Fruit fly (Drosophila melanogaster) whole organism, adult: ENCODE measurements around the gene CG34451.

Experiments used
- CG11617 ChIP-seq: fragments of 200-800 bp; sonication (Bioruptor generic); optimal IDR thresholded peaks from 2 replicates; lab custom pipeline; 2017; ENCODE audit warnings: mild to moderate bottlenecking, missing biosample characterization, missing genetic modification reagents, missing genetic modification characterization
- CG12768 ChIP-seq: fragments of 200-800 bp; sonication (Bioruptor generic); optimal IDR thresholded peaks from 2 replicates; lab custom pipeline; 2017; ENCODE audit warnings: missing biosample characterization, missing genetic modification characterization, mild to moderate bottlenecking, moderate library complexity, missing genetic modification reagents
- CG14711 ChIP-seq: fragments of 200-800 bp; sonication (Bioruptor generic); optimal IDR thresholded peaks from 2 replicates; lab custom pipeline; 2018; ENCODE audit warnings: missing biosample characterization, mild to moderate bottlenecking, missing genetic modification characterization, moderate library complexity
- CG1620 ChIP-seq: fragments of 200-800 bp; sonication (Bioruptor generic); optimal IDR thresholded peaks from 2 replicates; lab custom pipeline; 2016; ENCODE audit warnings: missing biosample characterization, missing genetic modification characterization
- CG33017 ChIP-seq: fragments of 200-800 bp; sonication (Bioruptor generic); optimal IDR thresholded peaks from 2 replicates; lab custom pipeline; 2018; ENCODE audit warnings: missing biosample characterization, mild to moderate bottlenecking, missing genetic modification characterization, moderate library complexity
- CG5204 ChIP-seq: fragments of 200-800 bp; sonication (Bioruptor generic); optimal IDR thresholded peaks from 2 replicates; lab custom pipeline; 2016; ENCODE audit warnings: missing biosample characterization, missing genetic modification characterization
- CG7045 ChIP-seq: fragments of 200-800 bp; sonication (Bioruptor generic); optimal IDR thresholded peaks from 2 replicates; lab custom pipeline; 2017; ENCODE audit warnings: missing biosample characterization, mild to moderate bottlenecking, missing genetic modification characterization
- CG7101 ChIP-seq: fragments of 200-800 bp; sonication (Bioruptor generic); optimal IDR thresholded peaks from 2 replicates; lab custom pipeline; 2018; ENCODE audit warnings: missing biosample characterization, mild to moderate bottlenecking, missing genetic modification characterization, moderate library complexity
- Clk ChIP-seq: fragments of 200-800 bp; sonication (Bioruptor generic); optimal IDR thresholded peaks from 2 replicates; lab custom pipeline; 2017; ENCODE audit warnings: missing biosample characterization, missing genetic modification characterization
- Crg-1 ChIP-seq: fragments of 200-800 bp; sonication (Bioruptor generic); optimal IDR thresholded peaks from 2 replicates; lab custom pipeline; 2016; ENCODE audit warnings: missing biosample characterization, missing genetic modification characterization
- Hr96 ChIP-seq: fragments of 200-800 bp; sonication (Bioruptor generic); optimal IDR thresholded peaks from 2 replicates; lab custom pipeline; 2016; ENCODE audit warnings: missing biosample characterization, missing genetic modification characterization
- Mnt ChIP-seq: fragments of 200-800 bp; sonication (Bioruptor generic); optimal IDR thresholded peaks from 2 replicates; lab custom pipeline; 2016; ENCODE audit warnings: missing biosample characterization, mild to moderate bottlenecking, missing genetic modification characterization
- bab1 ChIP-seq: fragments of 200-800 bp; sonication (Bioruptor generic); optimal IDR thresholded peaks from 3 replicates; lab custom pipeline; 2019; ENCODE audit warnings: missing biosample characterization, mild to moderate bottlenecking, missing genetic modification characterization, moderate library complexity
- cic ChIP-seq: fragments of 200-800 bp; sonication (Bioruptor generic); optimal IDR thresholded peaks from 2 replicates; lab custom pipeline; 2017; ENCODE audit warnings: missing biosample characterization, mild to moderate bottlenecking, missing genetic modification characterization, moderate library complexity
- cnc ChIP-seq, 2 experiments: fragments of >200 bp; optimal IDR thresholded peaks; 2 replicates each; lab custom pipeline; 2017
- kay ChIP-seq: fragments of 200-800 bp; sonication (Bioruptor generic); peaks from one replicate; lab custom pipeline; 2016; ENCODE audit warnings: missing biosample characterization, missing genetic modification characterization, borderline replicate concordance
- ovo ChIP-seq: fragments of 200-800 bp; sonication (Bioruptor generic); optimal IDR thresholded peaks from 2 replicates; lab custom pipeline; 2016; ENCODE audit warnings: missing biosample characterization, missing genetic modification characterization
- pad ChIP-seq: fragments of 200-800 bp; sonication (Bioruptor generic); optimal IDR thresholded peaks from 3 replicates; lab custom pipeline; 2017; ENCODE audit warnings: missing biosample characterization, missing genetic modification characterization, mild to moderate bottlenecking, moderate library complexity, missing genetic modification reagents
- tj ChIP-seq: fragments of 200-800 bp; sonication (Bioruptor generic); optimal IDR thresholded peaks from 3 replicates; lab custom pipeline; 2017; ENCODE audit warnings: missing biosample characterization, mild to moderate bottlenecking, missing genetic modification characterization, moderate library complexity
- toe ChIP-seq: fragments of 200-800 bp; sonication (Bioruptor generic); optimal IDR thresholded peaks from 2 replicates; lab custom pipeline; 2016; ENCODE audit warnings: missing biosample characterization, missing genetic modification characterization

The CG34451 gene

dm6 chr3L:15691968-15692367 lies at the start of gene CG34451:
TSS of gene CG34451 (minus strand) at chr3L:15692068.
- TF ChIP-seq CG33017 (tag; lab: Kevin White, UChicago) (no peak), Crg-1 (GFP tag; lab: Kevin White, UChicago) (no peak), kay (GFP tag; lab: Kevin White, UChicago) (no peak), CG7101 (tag; lab: Kevin White, UChicago) (no peak), CG7045 (GFP tag; lab: Kevin White, UChicago) (no peak), CG1620 (GFP tag; lab: Kevin White, UChicago) (no peak), cnc (optimal IDR thresholded peaks at IDR 0.05; lab: Kevin White, UChicago) (no peak), CG14711 (tag; lab: Kevin White, UChicago) (no peak), Hr96 (GFP tag; lab: Kevin White, UChicago) (no peak), CG12768 (no peak), cic (GFP tag; lab: Kevin White, UChicago) (no peak)

- TF ChIP-seq CG5204 (no peak), cic (GFP tag; lab: Kevin White, UChicago) (no peak), CG11617 (GFP tag; lab: Kevin White, UChicago) (no peak), Crg-1 (GFP tag; lab: Kevin White, UChicago) (no peak), bab1 (no peak), Clk (GFP tag; lab: Kevin White, UChicago) (no peak), toe (GFP tag; lab: Kevin White, UChicago) (no peak), tj (GFP tag; lab: Kevin White, UChicago) (no peak), CG33017 (tag; lab: Kevin White, UChicago) (no peak), Mnt (GFP tag; lab: Kevin White, UChicago) (no peak), cnc (optimal IDR thresholded peaks at IDR 0.05; lab: Kevin White, UChicago) (no peak), CG14711 (tag; lab: Kevin White, UChicago) (no peak), CG1620 (GFP tag; lab: Kevin White, UChicago) (no peak), CG12768 (no peak), CG7045 (GFP tag; lab: Kevin White, UChicago) (no peak), CG7101 (tag; lab: Kevin White, UChicago) (no peak)
Measured at dm6 chr3L:15740708-15741280, 48.9 kb upstream of the CG34451 start.

dm6 chr3L:15731832-15732506 lies 40.1 kb upstream of the CG34451 start:
- TF ChIP-seq CG7101 (tag; lab: Kevin White, UChicago), result no peak
- TF ChIP-seq pad (GFP tag; lab: Kevin White, UChicago), result no peak
- no peak for TF ChIP-seq cnc (optimal IDR thresholded peaks at IDR 0.05; lab: Kevin White, UChicago)
- no peak for TF ChIP-seq tj (GFP tag; lab: Kevin White, UChicago)
- TF ChIP-seq CG14711 (tag; lab: Kevin White, UChicago), result no peak
- no peak for TF ChIP-seq CG5204
- no peak for TF ChIP-seq Crg-1 (GFP tag; lab: Kevin White, UChicago)
- no peak for TF ChIP-seq kay (GFP tag; lab: Kevin White, UChicago)
- no peak for TF ChIP-seq CG7045 (GFP tag; lab: Kevin White, UChicago)
- no peak for TF ChIP-seq CG11617 (GFP tag; lab: Kevin White, UChicago)
- no peak for TF ChIP-seq toe (GFP tag; lab: Kevin White, UChicago)
- TF ChIP-seq CG1620 (GFP tag; lab: Kevin White, UChicago), result no peak
- no peak for TF ChIP-seq Clk (GFP tag; lab: Kevin White, UChicago)
- no peak for TF ChIP-seq ovo (GFP tag; lab: Kevin White, UChicago)
- no peak for TF ChIP-seq Mnt (GFP tag; lab: Kevin White, UChicago)
- TF ChIP-seq CG33017 (tag; lab: Kevin White, UChicago), result no peak

DNA sequence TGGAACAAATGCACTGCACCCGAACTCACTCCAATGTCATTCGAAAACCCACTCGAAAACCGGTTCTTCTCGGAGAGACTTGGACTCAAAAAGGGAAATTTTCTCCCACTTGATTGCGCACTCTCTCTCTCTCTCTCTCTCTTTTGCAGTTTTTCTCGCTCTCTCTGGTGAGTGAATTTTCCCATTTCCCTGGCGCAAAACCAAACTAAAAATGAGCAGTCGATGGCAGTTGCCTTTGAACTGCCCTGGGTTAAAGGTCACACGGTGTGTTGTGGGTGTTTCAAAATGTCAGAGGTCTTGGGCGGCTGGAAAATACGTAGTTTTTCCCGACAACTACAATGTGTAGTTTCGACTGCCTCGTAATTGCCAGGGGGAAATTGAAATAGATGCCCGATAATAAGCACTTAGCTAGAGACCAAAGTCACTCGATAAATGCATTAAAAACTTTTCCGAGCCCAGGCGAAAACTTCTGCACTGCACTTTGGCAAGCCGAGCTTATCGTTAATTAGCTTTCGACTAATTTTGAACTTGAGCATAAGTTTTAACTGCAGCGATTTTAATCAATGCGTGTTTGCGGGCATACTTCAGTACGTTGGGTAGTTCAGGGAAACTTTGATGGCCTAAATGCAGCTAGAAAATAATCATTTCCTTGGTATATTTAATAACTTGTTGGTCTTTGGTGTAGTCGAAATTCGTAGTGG lies 37.6 kb upstream of the CG34451 start:
- TF ChIP-seq tj (GFP tag; lab: Kevin White, UChicago), result no peak
- TF ChIP-seq CG12768, result no peak
- no peak for TF ChIP-seq CG7101 (tag; lab: Kevin White, UChicago)
- no peak for TF ChIP-seq CG14711 (tag; lab: Kevin White, UChicago)
- no peak for TF ChIP-seq Hr96 (GFP tag; lab: Kevin White, UChicago)

dm6 chr3L:15728195-15728594 lies 36.3 kb upstream of the CG34451 start, which contains the start of gene comm:
TSS of gene comm (minus strand) at chr3L:15728430.
- TF ChIP-seq kay (GFP tag; lab: Kevin White, UChicago) (no peak), CG7101 (tag; lab: Kevin White, UChicago) (no peak), Crg-1 (GFP tag; lab: Kevin White, UChicago) (no peak)

- TF ChIP-seq CG7045 (GFP tag; lab: Kevin White, UChicago) (no peak), ovo (GFP tag; lab: Kevin White, UChicago) (no peak), tj (GFP tag; lab: Kevin White, UChicago) (no peak), Hr96 (GFP tag; lab: Kevin White, UChicago) (no peak), Clk (GFP tag; lab: Kevin White, UChicago) (no peak), CG7101 (tag; lab: Kevin White, UChicago) (no peak), Crg-1 (GFP tag; lab: Kevin White, UChicago) (no peak), CG33017 (tag; lab: Kevin White, UChicago) (no peak), CG5204 (no peak), cnc (optimal IDR thresholded peaks at IDR 0.05; lab: Kevin White, UChicago) (no peak), kay (GFP tag; lab: Kevin White, UChicago) (no peak), CG14711 (tag; lab: Kevin White, UChicago) (no peak)
Measured at dm6 chr3L:15726799-15727198, 34.9 kb upstream of the CG34451 start.
